Worm (Caenorhabditis elegans): ENCODE measurements around the gene ZK1248.11.

ZK1248.11 gene

ce11 chrII:5836153-5836719 is 7.8 kb upstream of the ZK1248.11 start, which contains the start of gene fzo-1 (continued):
- TF ChIP-seq efl-3 (GFP tag; optimal IDR thresholded peaks at IDR 0.05) (no peak), fkh-8 (tag; optimal IDR thresholded peaks at IDR 0.05) (peak; percentile 52), tlp-1 (tag; optimal IDR thresholded peaks at IDR 0.05) (no peak), tbx-2 (tag; optimal IDR thresholded peaks at IDR 0.05) (peak; percentile 61), mep-1 (tag; optimal IDR thresholded peaks at IDR 0.05) (no peak), ceh-88 (GFP tag; IDR thresholded peaks at IDR 0.05) (peak; percentile 24; the same call in 1 of the 2 replicates), sup-37 (GFP tag; optimal IDR thresholded peaks at IDR 0.05) (no peak), snpc-4 (tag; optimal IDR thresholded peaks at IDR 0.05) (peak; percentile 20)

ce11 chrII:5835146-5835545 is 6.8 kb upstream of the ZK1248.11 start:
- no peak for TF ChIP-seq ztf-11 (tag; optimal IDR thresholded peaks at IDR 0.05)
- TF ChIP-seq tlp-1 (tag; optimal IDR thresholded peaks at IDR 0.05) = no peak
- TF ChIP-seq lin-15B (tag; optimal IDR thresholded peaks at IDR 0.05) = no peak
- no peak for TF ChIP-seq unc-30 (tag; optimal IDR thresholded peaks at IDR 0.05)
- no peak for TF ChIP-seq nhr-47 (tag; optimal IDR thresholded peaks at IDR 0.05)
- TF ChIP-seq irx-1 (tag; optimal IDR thresholded peaks at IDR 0.05) = no peak
- no peak for TF ChIP-seq skn-1 (tag; optimal IDR thresholded peaks at IDR 0.05)
- TF ChIP-seq rnt-1 (tag; optimal IDR thresholded peaks at IDR 0.05) = no peak
- no peak for TF ChIP-seq sptf-1 (tag; optimal IDR thresholded peaks at IDR 0.05)
- TF ChIP-seq ets-5 (GFP tag; IDR thresholded peaks at IDR 0.05) = no peak
- TF ChIP-seq C04F5.9 (tag; optimal IDR thresholded peaks at IDR 0.05) = no peak
- no peak for TF ChIP-seq nhr-237 (tag; optimal IDR thresholded peaks at IDR 0.05)
- no peak for TF ChIP-seq egl-13 (tag; optimal IDR thresholded peaks at IDR 0.05)
- no peak for TF ChIP-seq fkh-10 (GFP tag; optimal IDR thresholded peaks at IDR 0.05)
- no peak for TF ChIP-seq ceh-63 (GFP tag; optimal IDR thresholded peaks at IDR 0.05)
- TF ChIP-seq elt-2 (tag; optimal IDR thresholded peaks at IDR 0.05) = no peak
- no peak for TF ChIP-seq pax-3 (tag; optimal IDR thresholded peaks at IDR 0.05)

- TF ChIP-seq irx-1 (tag; optimal IDR thresholded peaks at IDR 0.05) (no peak), nhr-85 (tag) (no peak), elt-3 (tag; optimal IDR thresholded peaks at IDR 0.05) (no peak), unc-62 (GFP tag; optimal IDR thresholded peaks at IDR 0.05) (no peak), snu-23 (GFP tag; optimal IDR thresholded peaks at IDR 0.05) (no peak), ets-5 (GFP tag; IDR thresholded peaks at IDR 0.05) (no peak), lin-15B (tag; optimal IDR thresholded peaks at IDR 0.05) (no peak), ztf-4 (tag; optimal IDR thresholded peaks at IDR 0.05) (no peak), ztf-11 (tag; optimal IDR thresholded peaks at IDR 0.05) (no peak), nhr-237 (tag; optimal IDR thresholded peaks at IDR 0.05) (no peak), nhr-28 (tag; optimal IDR thresholded peaks at IDR 0.05) (no peak), elt-2 (tag; optimal IDR thresholded peaks at IDR 0.05) (no peak), nhr-84 (tag; optimal IDR thresholded peaks at IDR 0.05) (no peak), hlh-17 (GFP tag; optimal IDR thresholded peaks at IDR 0.05; ENCODE audit: borderline replicate concordance) (no peak), ama-1 (optimal IDR thresholded peaks at IDR 0.05) (no peak), ces-1 (GFP tag; optimal IDR thresholded peaks at IDR 0.05) (no peak), snpc-4 (tag; optimal IDR thresholded peaks at IDR 0.05) (no peak)
Observed at ce11 chrII:5833136-5833535, 4.8 kb upstream of the ZK1248.11 start, which contains the start of gene gtap-1. Gene gtap-1 (minus strand): TSS chrII:5833236.

ce11 chrII:5831373-5831772 is 3.0 kb upstream of the ZK1248.11 start:
- TF ChIP-seq mdl-1 (tag; optimal IDR thresholded peaks at IDR 0.05) (no peak), unc-30 (tag; optimal IDR thresholded peaks at IDR 0.05) (no peak), grh-1 (GFP tag; IDR thresholded peaks at IDR 0.05) (no peak), egl-27 (tag; optimal IDR thresholded peaks at IDR 0.05) (no peak), aha-1 (tag; optimal IDR thresholded peaks at IDR 0.05) (no peak), unc-98 (GFP tag; IDR thresholded peaks at IDR 0.05) (no peak), ceh-63 (GFP tag; optimal IDR thresholded peaks at IDR 0.05) (no peak), ceh-82 (tag; optimal IDR thresholded peaks at IDR 0.05) (no peak), ets-5 (GFP tag; IDR thresholded peaks at IDR 0.05) (no peak), isw-1 (GFP tag; IDR thresholded peaks at IDR 0.05) (no peak), sox-4 (tag; optimal IDR thresholded peaks at IDR 0.05) (no peak), lin-13 (GFP tag; optimal IDR thresholded peaks at IDR 0.05) (no peak)

Data from whole organism, L1 larva.